Worm (Caenorhabditis elegans) whole organism, L1 larva: ENCODE data around the gene xbx-5.

Experiments
- aly-2 ChIP-seq: fragments of 150-350 bp; optimal IDR thresholded peaks from 2 replicates; lab custom pipeline; 2014; ENCODE audit warnings: missing biosample characterization, missing genetic modification characterization
- ceh-82 ChIP-seq, 3 experiments: fragments of 150-350 bp in 1 of 3; sonication (generic microtip) in 2 of 3; optimal IDR thresholded peaks; 2 replicates each; lab custom pipeline; 2014 to 2017; ENCODE audit warnings: missing biosample characterization in 3 of 3, missing genetic modification characterization in 3 of 3
- dpl-1 ChIP-seq, 3 experiments: fragments of 150-350 bp in 2 of 3; sonication (generic microtip) in 1 of 3; optimal IDR thresholded peaks; 2 replicates each; lab custom pipeline; 2014 to 2017; ENCODE audit warnings: missing biosample characterization in 3 of 3, missing genetic modification characterization in 3 of 3, missing genetic modification reagents in 3 of 3
- hpl-2 ChIP-seq: fragments of 150-350 bp; optimal IDR thresholded peaks from 2 replicates; lab custom pipeline; 2014; ENCODE audit warnings: missing biosample characterization, missing genetic modification reagents, missing genetic modification characterization
- nhr-12 ChIP-seq: sonication (generic microtip); optimal IDR thresholded peaks from 2 replicates; lab custom pipeline; 2017; ENCODE audit warnings: missing biosample characterization, missing genetic modification characterization
- snpc-4 ChIP-seq: fragments of 150-350 bp; optimal IDR thresholded peaks from 2 replicates; lab custom pipeline; 2014; ENCODE audit warnings: missing biosample characterization, missing genetic modification characterization
- sox-4 ChIP-seq: sonication (generic microtip); optimal IDR thresholded peaks from 2 replicates; lab custom pipeline; 2016; ENCODE audit warnings: missing genetic modification characterization, missing compliant biosample characterization
- unc-62 ChIP-seq: fragments of 150-350 bp; optimal IDR thresholded peaks from 2 replicates; lab custom pipeline; 2014; ENCODE audit warnings: missing biosample characterization, missing genetic modification reagents, missing genetic modification characterization

DNA sequence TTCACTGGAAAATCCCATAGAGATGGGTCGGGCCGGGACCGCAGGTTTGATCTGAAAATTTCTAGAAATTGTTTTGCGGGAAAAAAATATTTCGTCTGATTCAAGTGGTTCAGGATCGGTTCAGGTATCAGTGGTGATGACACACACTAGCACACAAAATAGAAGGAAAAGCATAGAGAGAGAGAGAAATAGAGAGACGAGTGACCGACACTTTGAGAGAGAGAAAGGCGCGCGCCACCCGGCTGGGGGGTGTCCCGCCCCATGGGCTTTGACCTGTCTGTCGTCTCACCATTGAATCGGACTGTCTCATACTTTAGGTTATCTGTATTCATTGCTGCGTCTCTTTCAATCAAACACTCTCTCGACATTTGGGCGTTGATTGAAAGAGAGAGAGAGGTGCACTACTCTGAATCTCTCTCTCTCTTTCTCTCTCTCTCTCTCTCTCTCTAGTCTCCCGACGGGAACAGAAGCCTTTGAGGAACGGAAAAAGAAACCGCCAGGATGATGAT is 17.8 kb downstream of the xbx-5 start, which contains the start of gene acy-3:
- TF ChIP-seq unc-62 (GFP tag; lab: Kevin White, UChicago) (no peak), ceh-82 (tag; optimal IDR thresholded peaks at IDR 0.05; lab: Kevin White, UChicago) (no peak), aly-2 (no peak), sox-4 (tag; lab: Kevin White, UChicago) (no peak), nhr-12 (tag; lab: Kevin White, UChicago) (no peak), snpc-4 (no peak), hpl-2 (GFP tag; lab: Kevin White, UChicago) (no peak), dpl-1 (GFP tag; optimal IDR thresholded peaks at IDR 0.05; lab: Kevin White, UChicago) (peak in 1 of 3 experiments; percentile 35)
